Worm (Caenorhabditis elegans) whole organism, mixed stage, embryonic: ENCODE measurements around the gene asp-7.

ENCODE experiments used
- blmp-1 ChIP-seq: fragments of 150-350 bp; optimal IDR thresholded peaks from 2 replicates; lab custom pipeline; 2014; ENCODE audit warnings: missing biosample characterization, missing genetic modification characterization
- elt-1 ChIP-seq: sonication (generic microtip); optimal IDR thresholded peaks from 2 replicates; lab custom pipeline; 2017; ENCODE audit warnings: missing genetic modification characterization, mild to moderate bottlenecking, missing compliant biosample characterization, antibody characterized with exemption, moderate library complexity, borderline replicate concordance; ENCODE audit not compliant: insufficient read depth
- snpc-4 ChIP-seq: fragments of 150-350 bp; optimal IDR thresholded peaks from 2 replicates; lab custom pipeline; 2014; ENCODE audit warnings: missing biosample characterization, missing genetic modification characterization
- unc-39 ChIP-seq: fragments of 150-350 bp; optimal IDR thresholded peaks from 2 replicates; lab custom pipeline; 2014; ENCODE audit warnings: missing biosample characterization, missing genetic modification characterization
- unc-62 ChIP-seq: fragments of 150-350 bp; optimal IDR thresholded peaks from 2 replicates; lab custom pipeline; 2014; ENCODE audit warnings: missing biosample characterization, missing genetic modification reagents, missing genetic modification characterization

DNA sequence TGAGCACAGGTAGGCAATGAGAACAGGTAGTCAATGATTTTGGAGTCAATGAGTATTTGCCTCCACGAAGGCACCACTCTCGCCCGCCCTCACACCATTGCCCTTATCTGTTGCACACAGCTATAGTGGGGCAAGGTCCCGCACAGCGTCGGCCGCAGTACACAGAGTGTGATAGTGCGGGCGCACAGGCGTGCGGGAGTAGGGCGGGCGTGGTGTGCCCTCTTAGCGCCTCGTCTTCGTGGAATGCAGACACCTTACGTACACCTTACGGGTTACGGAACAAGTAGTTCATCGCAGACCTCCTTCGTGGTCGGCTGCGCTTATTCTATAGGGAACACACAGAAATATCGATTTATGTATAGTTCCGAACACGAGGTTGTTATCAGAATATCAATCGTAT, 10.2 kb upstream of the asp-7 start:
- TF ChIP-seq blmp-1 (tag; lab: Kevin White, UChicago) (no peak), unc-62 (GFP tag; lab: Kevin White, UChicago) (no peak), snpc-4 (tag; lab: Kevin White, UChicago) (no peak), unc-39 (tag; lab: Kevin White, UChicago) (no peak), elt-1 (tag; lab: Kevin White, UChicago) (no peak)
